Worm (Caenorhabditis elegans): Measurements from ENCODE around the gene Y50D4B.1.

DNA sequence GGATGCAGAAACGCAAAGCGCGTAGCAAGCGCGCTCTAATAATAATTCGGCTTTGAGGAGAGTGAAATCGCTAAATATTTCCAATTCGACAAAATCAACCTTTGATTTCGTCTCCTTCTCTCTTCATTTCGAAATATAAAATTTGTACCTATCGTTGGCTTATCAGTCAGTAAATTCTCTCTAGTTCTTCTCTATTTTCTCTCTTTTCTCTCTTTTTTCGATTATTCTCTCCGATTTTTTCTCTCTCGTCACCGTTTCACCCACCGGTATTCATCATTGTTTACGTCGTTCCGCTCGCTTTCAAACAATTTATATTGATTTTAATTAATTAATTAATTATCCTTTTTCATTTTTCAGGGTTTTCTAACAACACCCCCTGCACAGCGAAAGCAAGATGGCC lies 43.2 kb downstream of the Y50D4B.1 start, which contains the start of gene cmd-1:
- TF ChIP-seq unc-55 (GFP tag; optimal IDR thresholded peaks at IDR 0.05), result peak; percentile 12
- TF ChIP-seq nhr-11 (tag; optimal IDR thresholded peaks at IDR 0.05), result no peak

All from whole organism, late embryonic.